Fruit fly (Drosophila melanogaster): ENCODE results near the gene sro.

The sro gene

dm6 chr3R:29835710-29836049, 41.3 kb downstream of the sro start, which contains the start of gene Prtl99C:
Gene Prtl99C, plus strand, starts transcription at chr3R:29835950.
- TF ChIP-seq CG11617 (GFP tag; optimal IDR thresholded peaks at IDR 0.05) (no peak), CG7101 (tag; optimal IDR thresholded peaks at IDR 0.05) (no peak), Crg-1 (GFP tag; optimal IDR thresholded peaks at IDR 0.05) (no peak), kay (GFP tag; ENCODE audit: borderline replicate concordance) (no peak), pad (GFP tag; optimal IDR thresholded peaks at IDR 0.05) (no peak), CG33017 (tag; optimal IDR thresholded peaks at IDR 0.05) (no peak)

dm6 chr3R:29836188-29836587, 41.8 kb downstream of the sro start, which contains the start of gene CG42592:
Gene CG42592, minus strand, starts transcription at chr3R:29836288.
- TF ChIP-seq cnc (optimal IDR thresholded peaks at IDR 0.05): no peak
- no peak for TF ChIP-seq CG11617 (GFP tag; optimal IDR thresholded peaks at IDR 0.05)
- no peak for TF ChIP-seq tj (GFP tag; optimal IDR thresholded peaks at IDR 0.05)
- TF ChIP-seq bab1 (GFP tag; optimal IDR thresholded peaks at IDR 0.05): no peak
- TF ChIP-seq CG7101 (tag; optimal IDR thresholded peaks at IDR 0.05): no peak

- TF ChIP-seq CG7101 (tag; optimal IDR thresholded peaks at IDR 0.05) (no peak), kay (GFP tag; ENCODE audit: borderline replicate concordance) (no peak), CG7045 (GFP tag; optimal IDR thresholded peaks at IDR 0.05) (no peak), Clk (GFP tag; optimal IDR thresholded peaks at IDR 0.05) (no peak), CG11617 (GFP tag; optimal IDR thresholded peaks at IDR 0.05) (no peak)
Observed at dm6 chr3R:29837771-29838170, 43.4 kb downstream of the sro start.

- TF ChIP-seq pad (GFP tag; optimal IDR thresholded peaks at IDR 0.05) (no peak), Crg-1 (GFP tag; optimal IDR thresholded peaks at IDR 0.05) (no peak), Mnt (GFP tag; optimal IDR thresholded peaks at IDR 0.05) (no peak), ovo (GFP tag; optimal IDR thresholded peaks at IDR 0.05) (no peak), CG33017 (tag; optimal IDR thresholded peaks at IDR 0.05) (no peak), CG7045 (GFP tag; optimal IDR thresholded peaks at IDR 0.05) (no peak), CG12768 (GFP tag; optimal IDR thresholded peaks at IDR 0.05) (no peak), bab1 (GFP tag; optimal IDR thresholded peaks at IDR 0.05) (no peak), CG1620 (GFP tag; optimal IDR thresholded peaks at IDR 0.05) (no peak)
Observed at dm6 chr3R:29838751-29839150, 44.4 kb downstream of the sro start.

- TF ChIP-seq bab1 (GFP tag; optimal IDR thresholded peaks at IDR 0.05) (peak; percentile 56), Clk (GFP tag; optimal IDR thresholded peaks at IDR 0.05) (no peak), pad (GFP tag; optimal IDR thresholded peaks at IDR 0.05) (no peak), tj (GFP tag; optimal IDR thresholded peaks at IDR 0.05) (peak; percentile 95), cnc (optimal IDR thresholded peaks at IDR 0.05) (no peak)
Observed at dm6 chr3R:29839707-29840311, 45.4 kb downstream of the sro start.

- no peak for TF ChIP-seq CG33017 (tag; optimal IDR thresholded peaks at IDR 0.05)
- TF ChIP-seq ovo (GFP tag; optimal IDR thresholded peaks at IDR 0.05): peak; percentile 5
- TF ChIP-seq CG11617 (GFP tag; optimal IDR thresholded peaks at IDR 0.05): no peak
- TF ChIP-seq kay (GFP tag; ENCODE audit: borderline replicate concordance): no peak
- no peak for TF ChIP-seq Mnt (GFP tag; optimal IDR thresholded peaks at IDR 0.05)
- peak; percentile 46 for TF ChIP-seq tj (GFP tag; optimal IDR thresholded peaks at IDR 0.05)
- TF ChIP-seq bab1 (GFP tag; optimal IDR thresholded peaks at IDR 0.05): no peak
Observed at dm6 chr3R:29841293-29841791, 46.9 kb downstream of the sro start, which contains the start of gene Cad99C. Gene Cad99C, plus strand, starts transcription at chr3R:29841657.

Data from whole organism, adult.